Fruit fly (Drosophila melanogaster) whole organism: ENCODE data around the gene Mer.

Source experiments
- CG8478 ChIP-seq: fragments of >200 bp; optimal IDR thresholded peaks from 2 replicates; lab custom pipeline; 2018; ENCODE audit warnings: inconsistent platforms
- psq ChIP-seq: fragments of >200 bp; optimal IDR thresholded peaks from 2 replicates; lab custom pipeline; 2017

Gene Mer

DNA sequence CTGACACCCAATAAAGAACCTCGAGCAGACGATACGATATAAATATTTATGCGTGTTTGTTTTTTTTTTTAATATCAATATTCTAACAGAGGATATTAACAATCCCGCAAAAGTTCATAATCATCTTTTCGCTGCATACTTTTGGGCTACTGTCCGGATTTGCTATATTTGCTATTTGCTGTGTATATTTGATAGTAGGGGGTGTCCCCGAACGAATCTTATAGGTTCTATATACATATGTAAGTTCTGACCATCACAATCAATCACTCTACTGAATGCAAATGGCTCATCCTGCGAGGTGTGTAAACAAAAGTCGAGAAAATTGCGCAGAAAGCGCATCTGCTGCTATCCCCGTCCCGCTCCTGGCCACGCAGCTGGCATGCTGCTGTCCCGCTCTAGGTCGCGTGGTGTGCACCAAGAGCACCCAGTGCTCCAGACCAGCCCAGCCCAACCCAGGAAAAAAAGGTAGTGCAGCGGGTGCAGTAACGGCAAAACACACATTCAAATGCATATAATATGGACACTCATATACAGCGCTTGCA lies 52.5 kb downstream of the Mer start:
- peak; percentile 54 for TF ChIP-seq CG8478
- no peak for TF ChIP-seq psq (lab: Kevin White, UChicago)
